Fruit fly (Drosophila melanogaster) whole organism, embryonic: ENCODE measurements around the gene CG5181.

Source experiments
- CG12155 ChIP-seq: fragments of 200-800 bp; sonication (Bioruptor generic); optimal IDR thresholded peaks from 3 replicates; lab custom pipeline; 2016; ENCODE audit warnings: missing biosample characterization, missing genetic modification characterization
- CG12744 ChIP-seq: fragments of 200-800 bp; sonication (Bioruptor generic); optimal IDR thresholded peaks from 2 replicates; lab custom pipeline; 2016; ENCODE audit warnings: missing biosample characterization, missing genetic modification characterization
- CG14667 ChIP-seq: fragments of 200-800 bp; sonication (Bioruptor generic); IDR thresholded peaks from 2 replicates; pipeline ENCODE4 v1.3.6; 2022; ENCODE audit warnings: missing biosample characterization, missing genetic modification characterization
- CG1602 ChIP-seq: fragments of 200-800 bp; sonication (Bioruptor generic); optimal IDR thresholded peaks from 3 replicates; lab custom pipeline; 2016; ENCODE audit warnings: missing biosample characterization, missing genetic modification characterization
- CG17361 ChIP-seq: fragments of 200-800 bp; sonication (Bioruptor generic); IDR thresholded peaks from 3 replicates; pipeline ENCODE4 v1.3.6; 2022; ENCODE audit warnings: missing biosample characterization, missing genetic modification characterization
- CG17829 ChIP-seq: fragments of 200-800 bp; optimal IDR thresholded peaks from 2 replicates; lab custom pipeline; 2019; ENCODE audit warnings: missing biosample characterization, mild to moderate bottlenecking, missing genetic modification characterization, moderate library complexity
- CG18764 ChIP-seq: fragments of 200-800 bp; sonication (Bioruptor generic); optimal IDR thresholded peaks from 3 replicates; lab custom pipeline; 2016; ENCODE audit warnings: missing biosample characterization, missing genetic modification characterization
- CG2202 ChIP-seq: fragments of 200-800 bp; sonication (Bioruptor generic); optimal IDR thresholded peaks from 2 replicates; lab custom pipeline; 2018; ENCODE audit warnings: missing biosample characterization, mild to moderate bottlenecking, missing genetic modification characterization
- CG31388 ChIP-seq: fragments of 200-800 bp; sonication (Bioruptor generic); optimal IDR thresholded peaks from 2 replicates; lab custom pipeline; 2016; ENCODE audit warnings: missing biosample characterization, missing genetic modification characterization
- CG33213 ChIP-seq: fragments of 200-800 bp; sonication (Bioruptor generic); optimal IDR thresholded peaks from 3 replicates; lab custom pipeline; 2016; ENCODE audit warnings: missing biosample characterization, missing genetic modification characterization
- CG33557 ChIP-seq: fragments of 200-800 bp; sonication (Bioruptor generic); optimal IDR thresholded peaks from 2 replicates; lab custom pipeline; 2019; ENCODE audit warnings: missing biosample characterization, mild to moderate bottlenecking, missing genetic modification characterization, moderate library complexity
- CG3847 ChIP-seq: fragments of 200-800 bp; sonication (Bioruptor generic); IDR thresholded peaks from 2 replicates; pipeline ENCODE4 v1.3.6; 2022; ENCODE audit warnings: missing biosample characterization, missing genetic modification characterization
- CG4730 ChIP-seq: fragments of 200-800 bp; sonication (Bioruptor generic); IDR thresholded peaks from 2 replicates; pipeline ENCODE4 v1.3.6; 2022; ENCODE audit warnings: missing biosample characterization, missing genetic modification characterization
- CG5180 ChIP-seq: fragments of 200-800 bp; sonication (Bioruptor generic); optimal IDR thresholded peaks from 3 replicates; lab custom pipeline; 2017; ENCODE audit warnings: missing biosample characterization, missing genetic modification characterization, mild to moderate bottlenecking, moderate library complexity, missing genetic modification reagents
- CG6654 ChIP-seq: fragments of 200-800 bp; sonication (Bioruptor generic); optimal IDR thresholded peaks from 2 replicates; lab custom pipeline; 2017; ENCODE audit warnings: missing biosample characterization, mild to moderate bottlenecking, missing genetic modification characterization
- CG7928 ChIP-seq: fragments of 200-800 bp; sonication (Bioruptor generic); optimal IDR thresholded peaks from 2 replicates; lab custom pipeline; 2017; ENCODE audit warnings: missing biosample characterization, mild to moderate bottlenecking, missing genetic modification characterization
- D19A ChIP-seq: fragments of 200-800 bp; optimal IDR thresholded peaks from 3 replicates; lab custom pipeline; 2019; ENCODE audit warnings: missing biosample characterization, mild to moderate bottlenecking, missing genetic modification characterization, moderate library complexity
- D19B ChIP-seq: fragments of 200-800 bp; sonication (Bioruptor generic); optimal IDR thresholded peaks from 2 replicates; lab custom pipeline; 2017; ENCODE audit warnings: missing biosample characterization, mild to moderate bottlenecking, missing genetic modification characterization
- Deaf1 ChIP-seq: fragments of 200-800 bp; optimal IDR thresholded peaks from 3 replicates; lab custom pipeline; 2019; ENCODE audit warnings: missing biosample characterization, mild to moderate bottlenecking, missing genetic modification characterization, moderate library complexity
- Dip2 ChIP-seq: fragments of 200-800 bp; sonication (Bioruptor generic); IDR thresholded peaks from 2 replicates; pipeline ENCODE4 v1.3.6; 2022; ENCODE audit warnings: missing biosample characterization, missing genetic modification characterization
- Dll ChIP-seq: fragments of 200-800 bp; sonication (Bioruptor generic); IDR thresholded peaks from 4 replicates; pipeline ENCODE4 v1.3.6; 2022; ENCODE audit warnings: missing biosample characterization, missing genetic modification characterization; ENCODE audit not compliant: partially characterized antibody
- Gug ChIP-seq: fragments of 200-800 bp; sonication (Bioruptor generic); IDR thresholded peaks from 4 replicates; pipeline ENCODE4 v1.3.6; 2022; ENCODE audit warnings: missing biosample characterization, missing genetic modification characterization
- HHEX ChIP-seq: fragments of 200-800 bp; sonication (Bioruptor generic); optimal IDR thresholded peaks from 3 replicates; lab custom pipeline; 2017; ENCODE audit warnings: missing biosample characterization, mild to moderate bottlenecking, missing genetic modification characterization, missing genetic modification reagents
- HLH54F ChIP-seq: fragments of 200-800 bp; sonication (Bioruptor generic); optimal IDR thresholded peaks from 3 replicates; lab custom pipeline; 2016; ENCODE audit warnings: missing biosample characterization, missing genetic modification characterization
- Hr78 ChIP-seq, 2 experiments: fragments of 200-800 bp in 1 of 2; fragments of >200 bp in 1 of 2; sonication (Bioruptor generic) in 1 of 2; optimal IDR thresholded peaks; 2 replicates each; lab custom pipeline; 2017 to 2019; ENCODE audit warnings: missing biosample characterization in 2 of 2, missing genetic modification characterization in 2 of 2, mild to moderate bottlenecking in 1 of 2, moderate library complexity in 1 of 2
- MESR4 ChIP-seq: fragments of 200-800 bp; sonication (Bioruptor generic); optimal IDR thresholded peaks from 2 replicates; lab custom pipeline; 2018; ENCODE audit warnings: missing biosample characterization, mild to moderate bottlenecking, missing genetic modification characterization, moderate library complexity
- MTF-1 ChIP-seq: fragments of 200-800 bp; sonication (Bioruptor generic); optimal IDR thresholded peaks from 2 replicates; lab custom pipeline; 2018; ENCODE audit warnings: missing biosample characterization, mild to moderate bottlenecking, missing genetic modification characterization, borderline replicate concordance
- NK7.1 ChIP-seq: fragments of 200-800 bp; sonication (Bioruptor generic); optimal IDR thresholded peaks from 3 replicates; lab custom pipeline; 2016; ENCODE audit warnings: missing biosample characterization, missing genetic modification characterization
- Neu2 ChIP-seq: fragments of 200-800 bp; sonication (Bioruptor generic); optimal IDR thresholded peaks from 3 replicates; lab custom pipeline; 2016; ENCODE audit warnings: missing biosample characterization, missing genetic modification characterization, borderline replicate concordance
- Nf-YB ChIP-seq: fragments of 200-800 bp; sonication (Bioruptor generic); optimal IDR thresholded peaks from 3 replicates; lab custom pipeline; 2019; ENCODE audit warnings: missing biosample characterization, mild to moderate bottlenecking, missing genetic modification characterization, moderate library complexity
- Oli ChIP-seq: fragments of 200-800 bp; sonication (Bioruptor generic); optimal IDR thresholded peaks from 2 replicates; lab custom pipeline; 2018; ENCODE audit warnings: missing biosample characterization, mild to moderate bottlenecking, missing genetic modification characterization, moderate library complexity
- Sox100B ChIP-seq: fragments of 200-800 bp; sonication (Bioruptor generic); optimal IDR thresholded peaks from 3 replicates; lab custom pipeline; 2018; ENCODE audit warnings: missing biosample characterization, mild to moderate bottlenecking, missing genetic modification characterization
- YL-1 ChIP-seq: fragments of 200-800 bp; sonication (Bioruptor generic); optimal IDR thresholded peaks from 3 replicates; lab custom pipeline; 2017; ENCODE audit warnings: missing biosample characterization, mild to moderate bottlenecking, missing genetic modification characterization
- abd-A ChIP-seq: fragments of 200-800 bp; sonication (Bioruptor generic); optimal IDR thresholded peaks from 3 replicates; lab custom pipeline; 2019; ENCODE audit warnings: missing biosample characterization, mild to moderate bottlenecking, missing genetic modification characterization, moderate library complexity
- ase ChIP-seq: fragments of 200-800 bp; sonication (Bioruptor generic); IDR thresholded peaks from 3 replicates; pipeline ENCODE4 v1.3.6; 2022; ENCODE audit warnings: missing biosample characterization, missing genetic modification characterization
- ash1 ChIP-seq: fragments of 200-800 bp; sonication (Bioruptor generic); optimal IDR thresholded peaks from 2 replicates; lab custom pipeline; 2018; ENCODE audit warnings: missing biosample characterization, mild to moderate bottlenecking, missing genetic modification characterization
- dati ChIP-seq: fragments of 200-800 bp; sonication (Bioruptor generic); IDR thresholded peaks from 2 replicates; pipeline ENCODE4 v1.3.6; 2022; ENCODE audit warnings: missing biosample characterization, missing genetic modification characterization
- esg ChIP-seq: fragments of 200-800 bp; sonication (Bioruptor generic); conservative IDR thresholded peaks from 2 replicates; pipeline ENCODE4 v1.3.6; 2022; ENCODE audit warnings: missing biosample characterization, missing genetic modification characterization
- luna ChIP-seq: fragments of 200-800 bp; sonication (Bioruptor generic); optimal IDR thresholded peaks from 2 replicates; lab custom pipeline; 2016; ENCODE audit warnings: missing biosample characterization, missing genetic modification characterization
- nerfin-1 ChIP-seq: fragments of 200-800 bp; sonication (Bioruptor generic); optimal IDR thresholded peaks from 3 replicates; lab custom pipeline; 2019; ENCODE audit warnings: missing biosample characterization, mild to moderate bottlenecking, missing genetic modification characterization, moderate library complexity
- p53 ChIP-seq: fragments of 200-800 bp; sonication (Bioruptor generic); optimal IDR thresholded peaks from 2 replicates; lab custom pipeline; 2016; ENCODE audit warnings: missing biosample characterization, missing genetic modification characterization
- pita ChIP-seq: fragments of 200-800 bp; sonication (Bioruptor generic); optimal IDR thresholded peaks from 2 replicates; lab custom pipeline; 2017; ENCODE audit warnings: missing biosample characterization, mild to moderate bottlenecking, missing genetic modification characterization
- pum ChIP-seq: fragments of 200-800 bp; sonication (Bioruptor generic); optimal IDR thresholded peaks from 2 replicates; lab custom pipeline; 2016; ENCODE audit warnings: missing biosample characterization, missing genetic modification characterization
- schlank ChIP-seq: fragments of 200-800 bp; sonication (Bioruptor generic); optimal IDR thresholded peaks from 2 replicates; lab custom pipeline; 2018; ENCODE audit warnings: missing biosample characterization, mild to moderate bottlenecking, missing genetic modification characterization
- seq ChIP-seq: fragments of 200-800 bp; sonication (Bioruptor generic); IDR thresholded peaks from 2 replicates; pipeline ENCODE4 v1.3.6; 2022; ENCODE audit warnings: missing biosample characterization, missing genetic modification characterization
- sug ChIP-seq: fragments of 200-800 bp; optimal IDR thresholded peaks from 2 replicates; lab custom pipeline; 2019; ENCODE audit warnings: missing biosample characterization, mild to moderate bottlenecking, missing genetic modification characterization, moderate library complexity
- tll ChIP-seq, 2 experiments: fragments of 200-800 bp in 1 of 2; fragments of >200 bp in 1 of 2; sonication (Bioruptor generic) in 1 of 2; optimal IDR thresholded peaks; 2 replicates each; lab custom pipeline; 2017 to 2019; ENCODE audit warnings: missing biosample characterization in 2 of 2, missing genetic modification characterization in 2 of 2, mild to moderate bottlenecking in 1 of 2, moderate library complexity in 1 of 2
- trem ChIP-seq: fragments of 200-800 bp; optimal IDR thresholded peaks from 3 replicates; lab custom pipeline; 2019; ENCODE audit warnings: missing biosample characterization, mild to moderate bottlenecking, missing genetic modification characterization, moderate library complexity
- zen2 ChIP-seq: fragments of 200-800 bp; sonication (Bioruptor generic); IDR thresholded peaks from 3 replicates; pipeline ENCODE4 v1.3.6; 2022; ENCODE audit warnings: missing biosample characterization, missing genetic modification characterization; ENCODE audit not compliant: partially characterized antibody
- zfh1 ChIP-seq: fragments of 200-800 bp; sonication (Bioruptor generic); IDR thresholded peaks from 3 replicates; pipeline ENCODE4 v1.3.6; 2022; ENCODE audit warnings: missing biosample characterization, missing genetic modification characterization

CG5181 gene

dm6 chr2L:7434737-7435356, 25.2 kb upstream of the CG5181 start (continued):
- no peak for TF ChIP-seq D19B (GFP tag; lab: Kevin White, UChicago)
- peak; percentile 12 for TF ChIP-seq CG12155 (GFP tag; lab: Kevin White, UChicago)
- TF ChIP-seq CG3847 (GFP tag; lab: Robert Waterston, UW), result peak; percentile 51
- TF ChIP-seq ash1 (GFP tag; lab: Kevin White, UChicago), result no peak
- TF ChIP-seq CG33213 (GFP tag; lab: Kevin White, UChicago), result no peak
- TF ChIP-seq Dll, result no peak
- TF ChIP-seq CG5180 (GFP tag; lab: Kevin White, UChicago), result no peak
- TF ChIP-seq CG7928 (GFP tag; lab: Kevin White, UChicago), result no peak
- no peak for TF ChIP-seq CG12744 (GFP tag; lab: Kevin White, UChicago)
- peak; percentile 49; the same call in 1 of the 2 replicates for TF ChIP-seq CG4730
- no peak for TF ChIP-seq ase (GFP tag; lab: Robert Waterston, UW)
- peak; percentile 11 for TF ChIP-seq Sox100B (GFP tag; lab: Kevin White, UChicago)
- TF ChIP-seq Hr78 (GFP tag; optimal IDR thresholded peaks at IDR 0.05; lab: Kevin White, UChicago), result no peak
- TF ChIP-seq pum (GFP tag; lab: Kevin White, UChicago), result no peak
- TF ChIP-seq schlank (tag; lab: Kevin White, UChicago), result no peak
- no peak; the same call in 3 of the 4 replicates for TF ChIP-seq Gug
- TF ChIP-seq CG17361 (GFP tag; lab: Robert Waterston, UW), result no peak
- TF ChIP-seq MESR4 (GFP tag; lab: Kevin White, UChicago), result no peak
- no peak for TF ChIP-seq dati
- no peak for TF ChIP-seq pita (GFP tag; lab: Kevin White, UChicago)
- TF ChIP-seq trem (tag; lab: Kevin White, UChicago), result no peak
- TF ChIP-seq abd-A (tag; lab: Kevin White, UChicago), result no peak
- peak; percentile 19 for TF ChIP-seq D19A (tag; lab: Kevin White, UChicago)
- TF ChIP-seq CG31388 (GFP tag; lab: Kevin White, UChicago), result no peak
- no peak for TF ChIP-seq MTF-1
- TF ChIP-seq Nf-YB (GFP tag; lab: Kevin White, UChicago), result no peak
- TF ChIP-seq tll (GFP tag; optimal IDR thresholded peaks at IDR 0.05; lab: Kevin White, UChicago), result no peak
- no peak for TF ChIP-seq CG33557
- TF ChIP-seq YL-1, result no peak
- no peak for TF ChIP-seq Oli
- TF ChIP-seq seq (GFP tag; lab: Robert Waterston, UW), result peak; percentile 69
- no peak for TF ChIP-seq Deaf1 (tag; lab: Kevin White, UChicago)
- no peak for TF ChIP-seq zen2
- TF ChIP-seq p53 (GFP tag; lab: Kevin White, UChicago), result no peak
- TF ChIP-seq luna (GFP tag; lab: Kevin White, UChicago), result no peak
- TF ChIP-seq Neu2, result no peak
- peak; percentile 33; the same call in 1 of the 2 replicates for TF ChIP-seq esg (GFP tag; lab: Robert Waterston, UW)
- TF ChIP-seq zfh1 (GFP tag; lab: Robert Waterston, UW), result no peak
- TF ChIP-seq nerfin-1 (tag; lab: Kevin White, UChicago), result no peak
- TF ChIP-seq sug, result no peak
- no peak for TF ChIP-seq CG17829 (tag; lab: Kevin White, UChicago)
- no peak for TF ChIP-seq HHEX (GFP tag; lab: Kevin White, UChicago)
- TF ChIP-seq HLH54F (GFP tag; lab: Kevin White, UChicago), result no peak
- TF ChIP-seq CG14667 (GFP tag; lab: Robert Waterston, UW), result no peak
- TF ChIP-seq CG2202, result no peak
- TF ChIP-seq CG6654 (GFP tag; lab: Kevin White, UChicago), result no peak
- no peak for TF ChIP-seq NK7.1 (GFP tag; lab: Kevin White, UChicago)
- no peak for TF ChIP-seq CG1602
- no peak for TF ChIP-seq CG18764 (GFP tag; lab: Kevin White, UChicago)
- TF ChIP-seq Dip2 (GFP tag; lab: Robert Waterston, UW), result no peak
